Worm (Caenorhabditis elegans): ENCODE measurements around the gene clec-169.

The clec-169 gene

DNA sequence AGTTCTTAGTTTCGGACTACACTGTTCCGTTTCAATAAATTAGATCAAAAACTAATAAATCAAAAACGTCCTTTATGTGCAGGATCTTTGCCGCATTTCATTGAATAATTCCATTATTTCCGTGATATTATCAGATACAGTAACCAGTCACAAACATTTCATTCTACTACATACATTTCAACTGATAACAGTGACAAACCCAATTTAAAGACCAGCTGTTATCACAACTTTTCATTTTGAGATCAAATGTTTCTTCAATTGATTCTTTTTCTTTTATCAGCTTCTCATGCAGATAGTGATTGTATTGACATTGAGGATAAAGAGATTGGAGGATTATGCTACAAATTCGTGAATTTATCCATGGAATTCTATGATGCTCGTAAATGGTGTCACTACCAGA is 4.4 kb upstream of the clec-169 start, which contains the start of gene clec-168:
clec-168 (plus strand) TSS at position 247 of the 400 bp plus-strand sequence.
- TF ChIP-seq elt-2 (tag; optimal IDR thresholded peaks at IDR 0.05): peak; percentile 69
- peak; percentile 78 for TF ChIP-seq pqm-1 (tag; optimal IDR thresholded peaks at IDR 0.05)
- no peak for TF ChIP-seq nhr-28 (tag; optimal IDR thresholded peaks at IDR 0.05)

DNA sequence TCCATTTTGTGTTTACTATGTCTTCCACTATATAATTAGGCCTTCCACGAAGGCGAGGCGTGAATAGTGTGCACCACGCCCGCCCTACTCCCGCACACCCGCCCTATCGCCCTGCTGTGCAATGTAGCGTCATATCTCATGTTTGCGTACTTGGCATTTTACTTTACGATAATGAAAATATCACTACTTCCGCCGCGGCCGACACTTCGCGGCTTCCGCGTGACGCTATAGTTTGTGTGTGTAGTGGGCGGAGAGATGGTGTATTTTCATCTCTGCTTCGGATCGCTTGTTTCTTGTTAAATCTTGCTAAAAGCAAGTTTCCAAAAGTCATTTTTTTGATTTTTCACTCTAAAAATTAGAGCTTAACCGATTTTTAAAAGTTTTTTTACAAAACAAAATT is 650 bp upstream of the clec-169 start:
- TF ChIP-seq elt-2 (tag; optimal IDR thresholded peaks at IDR 0.05) (peak; percentile 38), egl-5 (tag; optimal IDR thresholded peaks at IDR 0.05) (no peak)

DNA sequence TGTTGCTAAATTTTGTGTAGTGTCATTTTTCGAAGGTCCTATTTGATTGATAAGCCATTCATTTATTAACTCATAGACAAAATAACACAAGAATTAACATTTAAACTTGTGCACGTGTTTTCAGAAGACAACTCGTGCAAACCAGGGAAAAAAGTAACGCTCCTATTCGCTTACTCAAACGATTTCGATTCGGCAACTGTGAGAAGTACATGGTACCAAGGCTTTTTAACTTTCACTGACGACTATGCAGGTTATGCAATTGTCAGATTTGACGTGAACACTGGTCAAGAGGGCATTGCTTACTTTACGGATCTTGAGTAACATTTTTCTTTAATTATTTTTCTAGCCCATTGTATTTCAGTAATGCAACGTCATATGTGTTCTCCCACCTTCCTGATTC is 806 bp downstream of the clec-169 start:
- TF ChIP-seq ztf-4 (tag; optimal IDR thresholded peaks at IDR 0.05) (no peak), egl-27 (tag; optimal IDR thresholded peaks at IDR 0.05) (no peak), nhr-11 (tag; optimal IDR thresholded peaks at IDR 0.05) (no peak), ZK546.5 (tag; optimal IDR thresholded peaks at IDR 0.05) (no peak), unc-62 (GFP tag; optimal IDR thresholded peaks at IDR 0.05) (no peak), mml-1 (tag; optimal IDR thresholded peaks at IDR 0.05) (no peak), nhr-23 (tag; optimal IDR thresholded peaks at IDR 0.05) (no peak), eor-1 (tag; optimal IDR thresholded peaks at IDR 0.05) (no peak), tbx-2 (tag; optimal IDR thresholded peaks at IDR 0.05) (no peak), lin-39 (tag; optimal IDR thresholded peaks at IDR 0.05) (no peak), aly-2 (tag; optimal IDR thresholded peaks at IDR 0.05) (no peak)

DNA sequence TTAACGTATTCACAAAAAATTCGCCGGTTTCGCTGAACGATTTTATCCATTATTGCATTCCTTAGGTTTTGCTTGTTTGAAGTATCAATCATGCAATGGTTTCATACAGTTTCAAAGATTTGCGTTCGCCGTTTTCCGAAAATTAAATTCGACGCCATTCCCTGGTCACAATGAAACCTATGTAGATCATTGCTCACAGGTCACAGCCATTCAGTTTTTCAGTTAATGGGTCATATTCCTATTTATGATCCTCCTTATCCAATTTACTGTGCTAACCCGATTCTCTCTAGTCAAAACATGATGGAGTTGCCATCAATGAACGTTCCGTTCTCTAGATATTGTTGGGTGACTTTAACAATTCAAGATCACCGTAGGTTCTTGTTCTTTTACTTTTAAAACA is 3.8 kb downstream of the clec-169 start, which contains the start of gene F38A1.13:
F38A1.13 (plus strand) TSS at position 301 of the 400 bp plus-strand sequence.
- TF ChIP-seq fkh-2 (tag; optimal IDR thresholded peaks at IDR 0.05): no peak
- TF ChIP-seq ZK546.5 (tag; optimal IDR thresholded peaks at IDR 0.05): no peak
- no peak for TF ChIP-seq hmg-11 (tag; optimal IDR thresholded peaks at IDR 0.05)
- TF ChIP-seq zag-1 (tag; optimal IDR thresholded peaks at IDR 0.05): no peak
- no peak for TF ChIP-seq nhr-67 (tag; optimal IDR thresholded peaks at IDR 0.05)
- TF ChIP-seq ama-1 (optimal IDR thresholded peaks at IDR 0.05): no peak
- TF ChIP-seq nhr-237 (tag; optimal IDR thresholded peaks at IDR 0.05): no peak
- no peak for TF ChIP-seq R02D3.7 (tag; optimal IDR thresholded peaks at IDR 0.05)

DNA sequence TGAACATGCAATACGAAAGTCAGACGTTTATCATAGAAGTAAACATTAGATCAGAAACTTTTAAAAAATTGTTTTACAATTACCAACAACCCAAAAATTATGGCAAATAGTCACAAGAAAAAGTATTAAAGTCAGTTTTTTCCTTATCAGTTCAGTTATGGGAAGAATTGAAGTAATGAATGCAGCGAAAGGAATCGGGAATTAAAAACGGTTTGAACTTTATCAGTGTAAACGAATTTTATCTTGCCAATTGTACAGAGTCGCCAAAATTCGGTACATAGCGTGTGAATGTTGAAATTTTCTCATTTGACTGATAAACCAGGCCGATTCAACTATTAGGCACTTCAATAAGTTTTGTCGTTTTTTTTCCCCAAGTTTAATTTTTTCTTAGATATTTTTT is 5.0 kb downstream of the clec-169 start:
- TF ChIP-seq nfya-1 (tag; optimal IDR thresholded peaks at IDR 0.05; ENCODE audit: insufficient read depth) (no peak), elt-2 (tag; optimal IDR thresholded peaks at IDR 0.05) (peak; percentile 97), pha-4 (tag; optimal IDR thresholded peaks at IDR 0.05) (peak; percentile 24), aly-2 (tag; optimal IDR thresholded peaks at IDR 0.05) (no peak), nhr-11 (tag; optimal IDR thresholded peaks at IDR 0.05) (no peak), jun-1 (tag; optimal IDR thresholded peaks at IDR 0.05) (peak; percentile 61), tbx-2 (tag; optimal IDR thresholded peaks at IDR 0.05) (no peak), pqm-1 (tag; optimal IDR thresholded peaks at IDR 0.05) (peak; percentile 78), nhr-12 (tag; optimal IDR thresholded peaks at IDR 0.05) (no peak)

DNA sequence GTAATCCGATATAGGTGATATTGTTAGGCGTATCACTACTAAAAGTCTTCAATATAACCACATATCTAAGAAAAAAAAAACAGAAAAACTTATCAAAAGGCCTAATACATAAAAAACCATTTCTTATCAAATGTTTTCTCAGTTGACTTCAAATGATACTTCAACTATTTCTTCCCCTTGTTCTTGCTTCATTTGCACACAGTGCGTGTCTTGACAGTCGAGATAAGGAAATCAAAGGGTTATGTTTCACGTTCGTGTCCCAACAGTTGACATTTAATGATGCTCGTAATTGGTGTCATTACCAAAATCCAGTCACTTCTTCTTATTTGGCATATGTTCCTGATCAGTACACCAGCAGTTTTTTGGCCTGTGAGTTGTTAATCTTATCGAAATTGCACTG is 5.6 kb downstream of the clec-169 start, which contains the start of gene clec-170:
clec-170 (plus strand) TSS at position 143 of the 400 bp plus-strand sequence.
- TF ChIP-seq mml-1 (tag; optimal IDR thresholded peaks at IDR 0.05) (no peak), pqm-1 (tag; optimal IDR thresholded peaks at IDR 0.05) (peak; percentile 12), elt-2 (tag; optimal IDR thresholded peaks at IDR 0.05) (peak; percentile 81)

DNA sequence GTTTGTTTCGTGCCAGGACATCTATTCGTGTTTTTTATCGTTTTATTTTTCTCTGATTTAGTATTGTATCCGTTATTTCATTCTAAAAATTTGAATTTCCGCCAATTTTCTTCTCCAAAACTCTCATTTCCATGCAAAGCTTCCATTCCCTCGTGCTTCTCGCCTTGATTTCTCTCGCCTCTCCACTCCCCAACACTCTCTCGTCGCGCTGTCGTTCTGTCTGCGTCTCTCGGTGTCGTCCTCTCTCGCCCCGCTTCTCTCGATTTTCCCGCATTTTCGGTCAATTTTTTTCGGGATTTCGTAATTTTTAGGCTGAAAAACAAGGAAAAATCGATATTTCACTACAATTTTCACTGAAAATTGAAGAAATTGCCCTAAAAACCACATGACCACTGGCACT is 13.5 kb downstream of the clec-169 start, which contains the start of gene C09E9.1:
C09E9.1 (plus strand) TSS at position 286 of the 400 bp plus-strand sequence.
- TF ChIP-seq nhr-25 (tag; optimal IDR thresholded peaks at IDR 0.05) (peak; percentile 14), ama-1 (optimal IDR thresholded peaks at IDR 0.05) (no peak), ceh-82 (tag; optimal IDR thresholded peaks at IDR 0.05) (no peak), jun-1 (tag; optimal IDR thresholded peaks at IDR 0.05) (peak; percentile 62), pha-4 (tag; optimal IDR thresholded peaks at IDR 0.05) (peak; percentile 39), lsy-12 (tag; optimal IDR thresholded peaks at IDR 0.05) (no peak), nhr-23 (tag; optimal IDR thresholded peaks at IDR 0.05) (peak; percentile 6), nhr-237 (tag; optimal IDR thresholded peaks at IDR 0.05) (no peak), nhr-11 (tag; optimal IDR thresholded peaks at IDR 0.05) (no peak), ztf-11 (tag; optimal IDR thresholded peaks at IDR 0.05) (no peak), unc-62 (GFP tag; optimal IDR thresholded peaks at IDR 0.05) (no peak), snpc-4 (tag; optimal IDR thresholded peaks at IDR 0.05) (peak; percentile 15), mdl-1 (tag; optimal IDR thresholded peaks at IDR 0.05) (peak; percentile 97), skn-1 (tag; optimal IDR thresholded peaks at IDR 0.05) (peak; percentile 42), unc-39 (tag; optimal IDR thresholded peaks at IDR 0.05) (no peak), lin-15B (tag; optimal IDR thresholded peaks at IDR 0.05) (peak; percentile 88), ztf-4 (tag; optimal IDR thresholded peaks at IDR 0.05) (no peak), elt-2 (tag; optimal IDR thresholded peaks at IDR 0.05) (peak; percentile 72), fkh-10 (GFP tag; optimal IDR thresholded peaks at IDR 0.05) (peak; percentile 8), hmg-11 (tag; optimal IDR thresholded peaks at IDR 0.05) (peak; percentile 80), nhr-76 (tag; optimal IDR thresholded peaks at IDR 0.05) (no peak), ceh-28 (tag; optimal IDR thresholded peaks at IDR 0.05) (peak; percentile 61), nhr-43 (tag; optimal IDR thresholded peaks at IDR 0.05; ENCODE audit: poor library complexity, severe bottlenecking) (no peak), eor-1 (tag; optimal IDR thresholded peaks at IDR 0.05) (no peak), lin-39 (tag; optimal IDR thresholded peaks at IDR 0.05) (peak; percentile 63), elt-1 (tag; optimal IDR thresholded peaks at IDR 0.05) (no peak), nfya-1 (tag; optimal IDR thresholded peaks at IDR 0.05; ENCODE audit: insufficient read depth) (peak; percentile 79)

Measured in whole organism, L3 larva.